Fruit fly (Drosophila melanogaster) whole organism, embryonic: ENCODE data around the gene CG13454.
A peak's percentile ranks its signal among the peaks of the same experiment; 100 is the strongest.

Experiments
- Asciz ChIP-seq: fragments of 200-800 bp; sonication (Bioruptor generic); optimal IDR thresholded peaks from 2 replicates; lab custom pipeline; 2017; ENCODE audit warnings: missing biosample characterization, mild to moderate bottlenecking, missing genetic modification characterization, missing genetic modification reagents
- Atf-2 ChIP-seq: fragments of 200-800 bp; sonication (Bioruptor generic); optimal IDR thresholded peaks from 2 replicates; lab custom pipeline; 2016; ENCODE audit warnings: missing biosample characterization, missing genetic modification characterization
- Atf3 ChIP-seq: fragments of 200-800 bp; sonication (Bioruptor generic); optimal IDR thresholded peaks from 3 replicates; lab custom pipeline; 2016; ENCODE audit warnings: missing biosample characterization, missing genetic modification characterization
- Atf6 ChIP-seq: fragments of 200-800 bp; sonication (Bioruptor generic); IDR thresholded peaks from 2 replicates; pipeline ENCODE4 v1.3.6; 2022; ENCODE audit warnings: missing biosample characterization, missing genetic modification characterization
- Blimp-1 ChIP-seq: fragments of 200-800 bp; sonication (Bioruptor generic); optimal IDR thresholded peaks from 3 replicates; lab custom pipeline; 2018; ENCODE audit warnings: missing biosample characterization, missing genetic modification characterization, mild to moderate bottlenecking, moderate library complexity, missing genetic modification reagents
- Bteb2 ChIP-seq: fragments of 200-800 bp; sonication (Bioruptor generic); optimal IDR thresholded peaks from 2 replicates; lab custom pipeline; 2016; ENCODE audit warnings: missing biosample characterization, missing genetic modification characterization
- CG10543 ChIP-seq: fragments of 200-800 bp; sonication (Bioruptor generic); optimal IDR thresholded peaks from 3 replicates; lab custom pipeline; 2017; ENCODE audit warnings: missing biosample characterization, mild to moderate bottlenecking, missing genetic modification characterization, moderate library complexity
- CG10654 ChIP-seq: fragments of 200-800 bp; sonication (Bioruptor generic); optimal IDR thresholded peaks from 2 replicates; lab custom pipeline; 2016; ENCODE audit warnings: missing biosample characterization, missing genetic modification characterization
- CG12104 ChIP-seq: fragments of 200-800 bp; sonication (Bioruptor generic); optimal IDR thresholded peaks from 3 replicates; lab custom pipeline; 2016; ENCODE audit warnings: missing biosample characterization, missing genetic modification characterization
- CG14014 ChIP-seq: fragments of 200-800 bp; sonication (Bioruptor generic); IDR thresholded peaks from 2 replicates; pipeline ENCODE4 v1.3.6; 2022; ENCODE audit warnings: missing biosample characterization, missing genetic modification characterization
- CG15601 ChIP-seq: fragments of 200-800 bp; sonication (Bioruptor generic); optimal IDR thresholded peaks from 3 replicates; lab custom pipeline; 2019; ENCODE audit warnings: missing biosample characterization, mild to moderate bottlenecking, missing genetic modification characterization, moderate library complexity
- CG16815 ChIP-seq: fragments of 200-800 bp; sonication (Bioruptor generic); optimal IDR thresholded peaks from 3 replicates; lab custom pipeline; 2017; ENCODE audit warnings: missing biosample characterization, mild to moderate bottlenecking, missing genetic modification characterization
- CG17385 ChIP-seq: fragments of 200-800 bp; sonication (Bioruptor generic); optimal IDR thresholded peaks from 3 replicates; lab custom pipeline; 2018; ENCODE audit warnings: missing biosample characterization, mild to moderate bottlenecking, missing genetic modification characterization
- CG18262 ChIP-seq: fragments of 200-800 bp; optimal IDR thresholded peaks from 3 replicates; lab custom pipeline; 2019; ENCODE audit warnings: missing biosample characterization, mild to moderate bottlenecking, missing genetic modification characterization, moderate library complexity
- CG2116 ChIP-seq: fragments of 200-800 bp; sonication (Bioruptor generic); optimal IDR thresholded peaks from 3 replicates; lab custom pipeline; 2018; ENCODE audit warnings: missing biosample characterization, mild to moderate bottlenecking, missing genetic modification characterization
- CG2202 ChIP-seq: fragments of 200-800 bp; sonication (Bioruptor generic); optimal IDR thresholded peaks from 2 replicates; lab custom pipeline; 2018; ENCODE audit warnings: missing biosample characterization, mild to moderate bottlenecking, missing genetic modification characterization
- CG2889 ChIP-seq: fragments of 200-800 bp; sonication (Bioruptor generic); IDR thresholded peaks from 3 replicates; pipeline ENCODE4 v1.3.6; 2022; ENCODE audit warnings: missing biosample characterization, missing genetic modification characterization
- CG3847 ChIP-seq: fragments of 200-800 bp; sonication (Bioruptor generic); IDR thresholded peaks from 2 replicates; pipeline ENCODE4 v1.3.6; 2022; ENCODE audit warnings: missing biosample characterization, missing genetic modification characterization
- CG42726 ChIP-seq: fragments of 200-800 bp; sonication (Bioruptor generic); IDR thresholded peaks from 2 replicates; pipeline ENCODE4 v1.3.6; 2022; ENCODE audit warnings: missing biosample characterization, missing genetic modification characterization; ENCODE audit not compliant: partially characterized antibody
- CG4424 ChIP-seq: fragments of 200-800 bp; sonication (Bioruptor generic); optimal IDR thresholded peaks from 3 replicates; lab custom pipeline; 2016; ENCODE audit warnings: missing biosample characterization, missing genetic modification characterization
- Fer1 ChIP-seq: fragments of 200-800 bp; sonication (Bioruptor generic); optimal IDR thresholded peaks from 2 replicates; lab custom pipeline; 2017; ENCODE audit warnings: missing biosample characterization, mild to moderate bottlenecking, missing genetic modification characterization
- HLH3B ChIP-seq: fragments of 200-800 bp; sonication (Bioruptor generic); IDR thresholded peaks from 2 replicates; pipeline ENCODE4 v1.3.6; 2022; ENCODE audit warnings: missing biosample characterization, missing genetic modification characterization
- Neu2 ChIP-seq: fragments of 200-800 bp; sonication (Bioruptor generic); optimal IDR thresholded peaks from 3 replicates; lab custom pipeline; 2016; ENCODE audit warnings: missing biosample characterization, missing genetic modification characterization, borderline replicate concordance
- Nf-YC ChIP-seq: fragments of 200-800 bp; optimal IDR thresholded peaks from 3 replicates; lab custom pipeline; 2019; ENCODE audit warnings: missing biosample characterization, mild to moderate bottlenecking, missing genetic modification characterization, moderate library complexity
- Opbp ChIP-seq: fragments of 200-800 bp; sonication (Bioruptor generic); IDR thresholded peaks from 3 replicates; pipeline ENCODE4 v1.3.6; 2022; ENCODE audit warnings: missing biosample characterization, missing genetic modification characterization; ENCODE audit not compliant: partially characterized antibody
- Pdp1 ChIP-seq, 2 experiments: fragments of 200-800 bp; sonication (Bioruptor generic); optimal IDR thresholded peaks; 3 replicates each; lab custom pipeline; 2016; ENCODE audit warnings: missing biosample characterization in 2 of 2, missing genetic modification characterization in 2 of 2, mild to moderate bottlenecking in 1 of 2, moderate library complexity in 1 of 2
- Side ChIP-seq: fragments of 200-800 bp; sonication (Bioruptor generic); optimal IDR thresholded peaks from 2 replicates; lab custom pipeline; 2016; ENCODE audit warnings: missing biosample characterization, missing genetic modification characterization
- az2 ChIP-seq: fragments of 200-800 bp; sonication (Bioruptor generic); optimal IDR thresholded peaks from 3 replicates; lab custom pipeline; 2016; ENCODE audit warnings: missing biosample characterization, missing genetic modification characterization
- cg ChIP-seq: fragments of 200-800 bp; sonication (Bioruptor generic); optimal IDR thresholded peaks from 3 replicates; lab custom pipeline; 2019; ENCODE audit warnings: missing biosample characterization, mild to moderate bottlenecking, missing genetic modification characterization, moderate library complexity
- corto ChIP-seq: fragments of 200-800 bp; sonication (Bioruptor generic); optimal IDR thresholded peaks from 2 replicates; lab custom pipeline; 2016; ENCODE audit warnings: missing biosample characterization, mild to moderate bottlenecking, missing genetic modification characterization, moderate library complexity
- da ChIP-seq: fragments of 200-800 bp; sonication (Bioruptor generic); optimal IDR thresholded peaks from 2 replicates; lab custom pipeline; 2016; ENCODE audit warnings: missing biosample characterization, missing genetic modification characterization
- danr ChIP-seq: fragments of 200-800 bp; sonication (Bioruptor generic); IDR thresholded peaks from 2 replicates; pipeline ENCODE4 v1.3.6; 2022; ENCODE audit warnings: missing biosample characterization, missing genetic modification characterization
- fd3F ChIP-seq: fragments of 200-800 bp; sonication (Bioruptor generic); optimal IDR thresholded peaks from 2 replicates; lab custom pipeline; 2018; ENCODE audit warnings: missing biosample characterization, mild to moderate bottlenecking, missing genetic modification characterization, moderate library complexity
- fu2 ChIP-seq: fragments of 200-800 bp; sonication (Bioruptor generic); optimal IDR thresholded peaks from 2 replicates; lab custom pipeline; 2016; ENCODE audit warnings: missing biosample characterization, missing genetic modification characterization
- inv ChIP-seq: fragments of 200-800 bp; sonication (Bioruptor generic); IDR thresholded peaks from 2 replicates; pipeline ENCODE4 v1.3.6; 2022; ENCODE audit warnings: missing biosample characterization, missing genetic modification characterization; ENCODE audit not compliant: partially characterized antibody
- jing ChIP-seq: fragments of 200-800 bp; sonication (Bioruptor generic); optimal IDR thresholded peaks from 2 replicates; lab custom pipeline; 2018; ENCODE audit warnings: missing biosample characterization, mild to moderate bottlenecking, missing genetic modification characterization
- lmd ChIP-seq: fragments of 200-800 bp; sonication (Bioruptor generic); IDR thresholded peaks from 2 replicates; pipeline ENCODE4 v1.3.6; 2022; ENCODE audit warnings: missing biosample characterization, missing genetic modification characterization
- nom ChIP-seq: fragments of 200-800 bp; sonication (Bioruptor generic); optimal IDR thresholded peaks from 2 replicates; lab custom pipeline; 2017; ENCODE audit warnings: missing biosample characterization, missing genetic modification characterization, mild to moderate bottlenecking, moderate library complexity, missing genetic modification reagents
- org-1 ChIP-seq: fragments of 200-800 bp; sonication (Bioruptor generic); optimal IDR thresholded peaks from 2 replicates; lab custom pipeline; 2017; ENCODE audit warnings: missing biosample characterization, missing genetic modification characterization
- prd ChIP-seq, 3 experiments: fragments of >200 bp in 2 of 3; fragments of 200-800 bp in 1 of 3; sonication (Bioruptor generic) in 1 of 3; optimal IDR thresholded peaks in 2 of 3; IDR thresholded peaks in 1 of 3; 2 replicates in 2 of 3; 3 replicates in 1 of 3; pipeline versions ENCODE4 v1.3.6 to Lab custom; 2017 to 2022; ENCODE audit warnings: missing biosample characterization in 1 of 3, missing genetic modification characterization in 1 of 3
- pum ChIP-seq: fragments of 200-800 bp; sonication (Bioruptor generic); optimal IDR thresholded peaks from 2 replicates; lab custom pipeline; 2016; ENCODE audit warnings: missing biosample characterization, missing genetic modification characterization
- scrt ChIP-seq: fragments of 200-800 bp; sonication (Bioruptor generic); optimal IDR thresholded peaks from 2 replicates; lab custom pipeline; 2018; ENCODE audit warnings: missing biosample characterization, mild to moderate bottlenecking, missing genetic modification characterization, moderate library complexity
- seq ChIP-seq: fragments of 200-800 bp; sonication (Bioruptor generic); IDR thresholded peaks from 2 replicates; pipeline ENCODE4 v1.3.6; 2022; ENCODE audit warnings: missing biosample characterization, missing genetic modification characterization
- slp2 ChIP-seq: fragments of 200-800 bp; sonication (Bioruptor generic); optimal IDR thresholded peaks from 2 replicates; lab custom pipeline; 2016; ENCODE audit warnings: missing biosample characterization, missing genetic modification characterization
- sob ChIP-seq: fragments of 200-800 bp; sonication (Bioruptor generic); IDR thresholded peaks from 2 replicates; pipeline ENCODE4 v1.3.6; 2022; ENCODE audit warnings: missing biosample characterization, missing genetic modification characterization
- tll ChIP-seq, 2 experiments: fragments of 200-800 bp in 1 of 2; fragments of >200 bp in 1 of 2; sonication (Bioruptor generic) in 1 of 2; optimal IDR thresholded peaks; 2 replicates each; lab custom pipeline; 2017 to 2019; ENCODE audit warnings: missing biosample characterization in 2 of 2, missing genetic modification characterization in 2 of 2, mild to moderate bottlenecking in 1 of 2, moderate library complexity in 1 of 2
- ttk ChIP-seq: fragments of 200-800 bp; sonication (Bioruptor generic); IDR thresholded peaks from 2 replicates; pipeline ENCODE4 v2.1.2; 2022; ENCODE audit warnings: missing biosample characterization, missing genetic modification characterization
- yki ChIP-seq: fragments of >200 bp; optimal IDR thresholded peaks from 3 replicates; lab custom pipeline; 2018
- zf30C ChIP-seq: fragments of 200-800 bp; sonication (Bioruptor generic); optimal IDR thresholded peaks from 3 replicates; lab custom pipeline; 2018; ENCODE audit warnings: missing biosample characterization, mild to moderate bottlenecking, missing genetic modification characterization

Gene CG13454

dm6 chr3L:15553993-15554644, 37.3 kb upstream of the CG13454 start, which contains the start of gene AGO2 (continued):
- TF ChIP-seq seq (GFP tag; lab: Robert Waterston, UW) (no peak; the same call in 1 of the 2 replicates), CG3847 (GFP tag; lab: Robert Waterston, UW) (no peak), CG17385 (GFP tag; lab: Kevin White, UChicago) (no peak), prd (optimal IDR thresholded peaks at IDR 0.05; lab: Kevin White, UChicago) (no peak), prd (GFP tag; IDR thresholded peaks at IDR 0.05; lab: Robert Waterston, UW) (0 out of 3 replicates have a peak, but pooled peaks have one; percentile 14), CG12104 (GFP tag; lab: Kevin White, UChicago) (no peak), CG10543 (GFP tag; lab: Kevin White, UChicago) (no peak), ttk (GFP tag; lab: Robert Waterston, UW) (no peak; the same call in 1 of the 2 replicates), da (GFP tag; lab: Kevin White, UChicago) (peak; percentile 62), Atf3 (GFP tag; lab: Kevin White, UChicago) (no peak), zf30C (no peak), sob (GFP tag; lab: Robert Waterston, UW) (no peak), pum (no peak), Opbp (GFP tag; lab: Robert Waterston, UW) (peak; percentile 62; the same call in 2 of the 3 replicates), cg (GFP tag; lab: Kevin White, UChicago) (peak; percentile 52), CG14014 (GFP tag; lab: Robert Waterston, UW) (no peak), danr (GFP tag; lab: Robert Waterston, UW) (no peak), Pdp1 (GFP tag; optimal IDR thresholded peaks at IDR 0.05; lab: Kevin White, UChicago) (peak in 1 of 2 experiments; percentile 44), Atf-2 (no peak), corto (GFP tag; lab: Kevin White, UChicago) (no peak), lmd (no peak), inv (GFP tag; lab: Robert Waterston, UW) (peak; percentile 59; the same call in 1 of the 2 replicates), CG2889 (GFP tag; lab: Robert Waterston, UW) (no peak), slp2 (no peak), CG4424 (GFP tag; lab: Kevin White, UChicago) (no peak), HLH3B (GFP tag; lab: Robert Waterston, UW) (no peak), Asciz (GFP tag; lab: Kevin White, UChicago) (peak; percentile 23), Blimp-1 (GFP tag; lab: Kevin White, UChicago) (no peak), Fer1 (GFP tag; lab: Kevin White, UChicago) (peak; percentile 13), Nf-YC (tag; lab: Kevin White, UChicago) (peak; percentile 19), Side (GFP tag; lab: Kevin White, UChicago) (peak; percentile 51), CG16815 (no peak), Neu2 (GFP tag; lab: Kevin White, UChicago) (peak; percentile 47), fd3F (no peak), CG2116 (GFP tag; lab: Kevin White, UChicago) (peak; percentile 91), Atf6 (GFP tag; lab: Robert Waterston, UW) (no peak), org-1 (GFP tag; lab: Kevin White, UChicago) (no peak), CG42726 (GFP tag; lab: Robert Waterston, UW) (no peak), az2 (GFP tag; lab: Kevin White, UChicago) (no peak), CG10654 (no peak), fu2 (peak; percentile 29), scrt (GFP tag; lab: Kevin White, UChicago) (peak; percentile 40), tll (GFP tag; optimal IDR thresholded peaks at IDR 0.05; lab: Kevin White, UChicago) (no peak), CG18262 (tag; lab: Kevin White, UChicago) (peak; percentile 20), yki (no peak), CG15601 (peak; percentile 17), CG2202 (tag; lab: Kevin White, UChicago) (no peak), jing (GFP tag; lab: Kevin White, UChicago) (no peak), Bteb2 (GFP tag; lab: Kevin White, UChicago) (no peak), nom (GFP tag; lab: Kevin White, UChicago) (peak; percentile 100)
